Fruit fly (Drosophila melanogaster) whole organism, embryonic: ENCODE measurements around the gene cold.

Source experiments
- BtbVII ChIP-seq: fragments of 200-800 bp; sonication (Bioruptor generic); optimal IDR thresholded peaks from 3 replicates; lab custom pipeline; 2017; ENCODE audit warnings: missing biosample characterization, mild to moderate bottlenecking, missing genetic modification characterization
- CG10462 ChIP-seq: fragments of 200-800 bp; sonication (Bioruptor generic); optimal IDR thresholded peaks from 2 replicates; lab custom pipeline; 2016; ENCODE audit warnings: missing biosample characterization, missing genetic modification characterization
- CG11560 ChIP-seq: fragments of 200-800 bp; sonication (Bioruptor generic); IDR thresholded peaks from 3 replicates; pipeline ENCODE4 v1.3.6; 2022; ENCODE audit warnings: missing biosample characterization, missing genetic modification characterization
- CG11695 ChIP-seq: fragments of 200-800 bp; sonication (Bioruptor generic); IDR thresholded peaks from 3 replicates; pipeline ENCODE4 v1.3.6; 2022; ENCODE audit warnings: missing biosample characterization, missing genetic modification characterization
- CG13894 ChIP-seq: fragments of 200-800 bp; sonication (Bioruptor generic); optimal IDR thresholded peaks from 3 replicates; lab custom pipeline; 2018; ENCODE audit warnings: missing biosample characterization, mild to moderate bottlenecking, missing genetic modification characterization, moderate library complexity
- CG17359 ChIP-seq: fragments of 200-800 bp; sonication (Bioruptor generic); optimal IDR thresholded peaks from 3 replicates; lab custom pipeline; 2018; ENCODE audit warnings: missing biosample characterization, mild to moderate bottlenecking, missing genetic modification characterization, moderate library complexity
- CG17568 ChIP-seq: fragments of 200-800 bp; sonication (Bioruptor generic); optimal IDR thresholded peaks from 2 replicates; lab custom pipeline; 2018; ENCODE audit warnings: missing biosample characterization, mild to moderate bottlenecking, missing genetic modification characterization, moderate library complexity
- CG2678 ChIP-seq: fragments of 200-800 bp; sonication (Bioruptor generic); optimal IDR thresholded peaks from 3 replicates; lab custom pipeline; 2019; ENCODE audit warnings: missing biosample characterization, mild to moderate bottlenecking, missing genetic modification characterization, moderate library complexity
- CG7556 ChIP-seq: fragments of 200-800 bp; sonication (Bioruptor generic); optimal IDR thresholded peaks from 2 replicates; lab custom pipeline; 2017; ENCODE audit warnings: missing biosample characterization, mild to moderate bottlenecking, missing genetic modification characterization
- CG8944 ChIP-seq: fragments of 200-800 bp; sonication (Bioruptor generic); optimal IDR thresholded peaks from 3 replicates; lab custom pipeline; 2016; ENCODE audit warnings: missing biosample characterization, missing genetic modification characterization
- CTCF ChIP-seq: fragments of 200-800 bp; sonication (Bioruptor generic); optimal IDR thresholded peaks from 2 replicates; lab custom pipeline; 2017; ENCODE audit warnings: missing biosample characterization, mild to moderate bottlenecking, missing genetic modification characterization, moderate library complexity
- CrebB ChIP-seq: fragments of 200-800 bp; sonication (Bioruptor generic); optimal IDR thresholded peaks from 3 replicates; lab custom pipeline; 2018; ENCODE audit warnings: missing biosample characterization, mild to moderate bottlenecking, missing genetic modification characterization
- Dll ChIP-seq: fragments of 200-800 bp; sonication (Bioruptor generic); IDR thresholded peaks from 4 replicates; pipeline ENCODE4 v1.3.6; 2022; ENCODE audit warnings: missing biosample characterization, missing genetic modification characterization; ENCODE audit not compliant: partially characterized antibody
- Gug ChIP-seq: fragments of 200-800 bp; sonication (Bioruptor generic); IDR thresholded peaks from 4 replicates; pipeline ENCODE4 v1.3.6; 2022; ENCODE audit warnings: missing biosample characterization, missing genetic modification characterization
- Hmx ChIP-seq: fragments of 200-800 bp; sonication (Bioruptor generic); optimal IDR thresholded peaks from 2 replicates; lab custom pipeline; 2016; ENCODE audit warnings: missing biosample characterization, missing genetic modification characterization
- Meics ChIP-seq: fragments of 200-800 bp; sonication (Bioruptor generic); optimal IDR thresholded peaks from 2 replicates; lab custom pipeline; 2017; ENCODE audit warnings: missing biosample characterization, mild to moderate bottlenecking, missing genetic modification characterization
- NfI ChIP-seq: fragments of 200-800 bp; sonication (Bioruptor generic); optimal IDR thresholded peaks from 3 replicates; lab custom pipeline; 2018; ENCODE audit warnings: missing biosample characterization, mild to moderate bottlenecking, missing genetic modification characterization, moderate library complexity
- Rfx ChIP-seq: fragments of 200-800 bp; sonication (Bioruptor generic); IDR thresholded peaks from 2 replicates; pipeline ENCODE4 v1.3.6; 2022; ENCODE audit warnings: missing biosample characterization, missing genetic modification characterization
- Ssrp ChIP-seq: fragments of 200-800 bp; sonication (Bioruptor generic); optimal IDR thresholded peaks from 2 replicates; lab custom pipeline; 2018; ENCODE audit warnings: missing biosample characterization, mild to moderate bottlenecking, missing genetic modification characterization, moderate library complexity
- Stat92E ChIP-seq, 3 experiments: fragments of >200 bp in 2 of 3; fragments of 200-800 bp in 1 of 3; sonication (Bioruptor generic) in 1 of 3; optimal IDR thresholded peaks; 2 replicates each; lab custom pipeline; 2017 to 2019; ENCODE audit warnings: missing biosample characterization in 3 of 3, missing genetic modification characterization in 3 of 3, mild to moderate bottlenecking in 1 of 3, moderate library complexity in 1 of 3
- Taf1 ChIP-seq: fragments of 200-800 bp; sonication (Bioruptor generic); IDR thresholded peaks from 2 replicates; pipeline ENCODE4 v1.3.6; 2022; ENCODE audit warnings: missing biosample characterization, missing genetic modification characterization
- Trl ChIP-seq, 3 experiments: fragments of >200 bp in 2 of 3; fragments of 200-800 bp in 1 of 3; sonication (Bioruptor generic) in 1 of 3; optimal IDR thresholded peaks; 2 replicates in 1 of 3; 3 replicates in 2 of 3; lab custom pipeline; 2016 to 2017; ENCODE audit warnings: missing biosample characterization in 1 of 3, missing genetic modification characterization in 1 of 3
- cad ChIP-seq: fragments of >200 bp; optimal IDR thresholded peaks from 2 replicates; lab custom pipeline; 2017; ENCODE audit warnings: missing biosample characterization, missing genetic modification characterization
- caup ChIP-seq: fragments of 200-800 bp; sonication (Bioruptor generic); optimal IDR thresholded peaks from 3 replicates; lab custom pipeline; 2017; ENCODE audit warnings: missing biosample characterization, mild to moderate bottlenecking, missing genetic modification characterization, moderate library complexity; ENCODE audit not compliant: severe bottlenecking
- ci ChIP-seq: fragments of 200-800 bp; sonication (Bioruptor generic); IDR thresholded peaks from 3 replicates; pipeline ENCODE4 v1.3.6; 2022; ENCODE audit warnings: missing biosample characterization, missing genetic modification characterization
- disco-r ChIP-seq: fragments of 200-800 bp; sonication (Bioruptor generic); optimal IDR thresholded peaks from 2 replicates; lab custom pipeline; 2016; ENCODE audit warnings: missing biosample characterization, missing genetic modification characterization
- dpn ChIP-seq, 2 experiments: fragments of 200-800 bp; sonication (Bioruptor generic); optimal IDR thresholded peaks; 3 replicates each; lab custom pipeline; 2016; ENCODE audit warnings: missing biosample characterization in 2 of 2, missing genetic modification characterization in 2 of 2
- ems ChIP-seq: fragments of 200-800 bp; sonication (Bioruptor generic); optimal IDR thresholded peaks from 3 replicates; lab custom pipeline; 2016; ENCODE audit warnings: missing biosample characterization, missing genetic modification characterization
- gcm ChIP-seq: fragments of 200-800 bp; sonication (Bioruptor generic); optimal IDR thresholded peaks from 2 replicates; lab custom pipeline; 2019; ENCODE audit warnings: missing biosample characterization, mild to moderate bottlenecking, missing genetic modification characterization, moderate library complexity
- gfzf ChIP-seq: fragments of 200-800 bp; sonication (Bioruptor generic); optimal IDR thresholded peaks from 2 replicates; lab custom pipeline; 2016; ENCODE audit warnings: missing biosample characterization, mild to moderate bottlenecking, missing genetic modification characterization, moderate library complexity
- gro ChIP-seq: fragments of 200-800 bp; sonication (Bioruptor generic); optimal IDR thresholded peaks from 2 replicates; lab custom pipeline; 2016; ENCODE audit warnings: missing biosample characterization, missing genetic modification characterization
- inv ChIP-seq: fragments of 200-800 bp; sonication (Bioruptor generic); IDR thresholded peaks from 2 replicates; pipeline ENCODE4 v1.3.6; 2022; ENCODE audit warnings: missing biosample characterization, missing genetic modification characterization; ENCODE audit not compliant: partially characterized antibody
- lbe ChIP-seq: fragments of 200-800 bp; sonication (Bioruptor generic); optimal IDR thresholded peaks from 2 replicates; lab custom pipeline; 2016; ENCODE audit warnings: missing biosample characterization, mild to moderate bottlenecking, missing genetic modification characterization
- lilli ChIP-seq: fragments of 200-800 bp; sonication (Bioruptor generic); optimal IDR thresholded peaks from 3 replicates; lab custom pipeline; 2016; ENCODE audit warnings: missing biosample characterization, missing genetic modification characterization
- maf-S ChIP-seq: fragments of 200-800 bp; sonication (Bioruptor generic); optimal IDR thresholded peaks from 2 replicates; lab custom pipeline; 2016; ENCODE audit warnings: missing biosample characterization, missing genetic modification characterization
- mirr ChIP-seq: fragments of 200-800 bp; sonication (Bioruptor generic); optimal IDR thresholded peaks from 3 replicates; lab custom pipeline; 2018; ENCODE audit warnings: missing biosample characterization, mild to moderate bottlenecking, missing genetic modification characterization
- mld ChIP-seq: fragments of 200-800 bp; sonication (Bioruptor generic); IDR thresholded peaks from 3 replicates; pipeline ENCODE4 v1.3.6; 2022; ENCODE audit warnings: missing biosample characterization, missing genetic modification characterization; ENCODE audit not compliant: partially characterized antibody
- nerfin-2 ChIP-seq: fragments of 200-800 bp; sonication (Bioruptor generic); IDR thresholded peaks from 2 replicates; pipeline ENCODE4 v1.3.6; 2022; ENCODE audit warnings: missing biosample characterization, missing genetic modification characterization; ENCODE audit not compliant: partially characterized antibody
- pb ChIP-seq: fragments of 200-800 bp; sonication (Bioruptor generic); optimal IDR thresholded peaks from 3 replicates; lab custom pipeline; 2016; ENCODE audit warnings: missing biosample characterization, missing genetic modification characterization
- peb ChIP-seq: fragments of 200-800 bp; sonication (Bioruptor generic); IDR thresholded peaks from 2 replicates; pipeline ENCODE4 v1.3.6; 2022; ENCODE audit warnings: missing biosample characterization, missing genetic modification characterization
- phol ChIP-seq: fragments of 200-800 bp; sonication (Bioruptor generic); optimal IDR thresholded peaks from 3 replicates; lab custom pipeline; 2018; ENCODE audit warnings: missing biosample characterization, mild to moderate bottlenecking, missing genetic modification characterization, moderate library complexity
- pnt ChIP-seq: fragments of 200-800 bp; sonication (Bioruptor generic); optimal IDR thresholded peaks from 3 replicates; lab custom pipeline; 2016; ENCODE audit warnings: missing biosample characterization, missing genetic modification characterization
- pum ChIP-seq: fragments of 200-800 bp; sonication (Bioruptor generic); optimal IDR thresholded peaks from 2 replicates; lab custom pipeline; 2016; ENCODE audit warnings: missing biosample characterization, missing genetic modification characterization
- run ChIP-seq: fragments of 200-800 bp; sonication (Bioruptor generic); optimal IDR thresholded peaks from 3 replicates; lab custom pipeline; 2018; ENCODE audit warnings: missing biosample characterization, mild to moderate bottlenecking, missing genetic modification characterization
- sd ChIP-seq: fragments of 200-800 bp; sonication (Bioruptor generic); optimal IDR thresholded peaks from 3 replicates; lab custom pipeline; 2018; ENCODE audit warnings: missing biosample characterization, mild to moderate bottlenecking, missing genetic modification characterization, moderate library complexity
- sna ChIP-seq: fragments of 200-800 bp; sonication (Bioruptor generic); IDR thresholded peaks from 2 replicates; pipeline ENCODE4 v1.3.6; 2022; ENCODE audit warnings: missing biosample characterization, missing genetic modification characterization; ENCODE audit not compliant: partially characterized antibody
- ssp ChIP-seq: fragments of 200-800 bp; sonication (Bioruptor generic); IDR thresholded peaks from 2 replicates; pipeline ENCODE4 v1.3.6; 2022; ENCODE audit warnings: missing biosample characterization, missing genetic modification characterization
- vvl ChIP-seq: fragments of 200-800 bp; sonication (Bioruptor generic); IDR thresholded peaks from 2 replicates; pipeline ENCODE4 v1.3.6; 2022; ENCODE audit warnings: missing biosample characterization, missing genetic modification characterization
- wek ChIP-seq: fragments of 200-800 bp; sonication (Bioruptor generic); optimal IDR thresholded peaks from 3 replicates; lab custom pipeline; 2018; ENCODE audit warnings: missing biosample characterization, mild to moderate bottlenecking, missing genetic modification characterization, moderate library complexity

Gene cold

dm6 chr2L:549637-550036 lies 24.5 kb upstream of the cold start (continued):
- TF ChIP-seq ssp (GFP tag; lab: Robert Waterston, UW), result no peak
- no peak for TF ChIP-seq CG17359 (tag; lab: Kevin White, UChicago)
- TF ChIP-seq CrebB (tag; lab: Kevin White, UChicago), result no peak
- no peak for TF ChIP-seq lbe (GFP tag; lab: Kevin White, UChicago)
- no peak for TF ChIP-seq run (tag; lab: Kevin White, UChicago)
- no peak for TF ChIP-seq Trl (optimal IDR thresholded peaks at IDR 0.05; lab: Kevin White, UChicago)
- TF ChIP-seq Trl (GFP tag; optimal IDR thresholded peaks at IDR 0.05; lab: Kevin White, UChicago), result no peak
- no peak for TF ChIP-seq gfzf
- no peak for TF ChIP-seq pb
- no peak for TF ChIP-seq Meics (GFP tag; lab: Kevin White, UChicago)
- TF ChIP-seq ems (GFP tag; lab: Kevin White, UChicago), result no peak
- TF ChIP-seq Gug (GFP tag; lab: Robert Waterston, UW), result no peak
- TF ChIP-seq dpn (GFP tag; optimal IDR thresholded peaks at IDR 0.05; lab: Kevin White, UChicago), result no peak
- TF ChIP-seq mld (GFP tag; lab: Robert Waterston, UW), result 0 out of 3 replicates have a peak, but pooled peaks have one; percentile 40
- peak; percentile 36; the same call in 1 of the 2 replicates for TF ChIP-seq inv (GFP tag; lab: Robert Waterston, UW)

dm6 chr2L:552432-552929 lies 21.6 kb upstream of the cold start, which contains the start of gene Ets21C:
TSS of gene Ets21C (minus strand) at chr2L:552923.
- TF ChIP-seq Hmx (GFP tag; lab: Kevin White, UChicago), result no peak
- TF ChIP-seq sd (tag; lab: Kevin White, UChicago), result peak; percentile 83
- TF ChIP-seq CG13894, result peak; percentile 32
- no peak for TF ChIP-seq maf-S (GFP tag; lab: Kevin White, UChicago)
- 0 out of 4 replicates have a peak, but pooled peaks have one; percentile 42 for TF ChIP-seq Dll (GFP tag; lab: Robert Waterston, UW)
- peak; percentile 66 for TF ChIP-seq mirr (GFP tag; lab: Kevin White, UChicago)
- TF ChIP-seq Stat92E (GFP tag; optimal IDR thresholded peaks at IDR 0.05; lab: Kevin White, UChicago), result peak in 1 of 3 experiments; percentile 38
- TF ChIP-seq wek (GFP tag; lab: Kevin White, UChicago), result no peak
- TF ChIP-seq pnt (GFP tag; lab: Kevin White, UChicago), result no peak
- TF ChIP-seq CTCF (GFP tag; lab: Kevin White, UChicago), result no peak
- no peak for TF ChIP-seq CG17568 (GFP tag; lab: Kevin White, UChicago)
- TF ChIP-seq caup (GFP tag; lab: Kevin White, UChicago), result no peak
- TF ChIP-seq CG7556, result no peak
- TF ChIP-seq disco-r (GFP tag; lab: Kevin White, UChicago), result no peak
- no peak for TF ChIP-seq vvl (GFP tag; lab: Robert Waterston, UW)
- 0 out of 2 replicates have a peak, but pooled peaks have one; percentile 25 for TF ChIP-seq sna (GFP tag; lab: Robert Waterston, UW)
- no peak for TF ChIP-seq CG11560 (tag; lab: Robert Waterston, UW)
- no peak for TF ChIP-seq phol (tag; lab: Kevin White, UChicago)
- no peak for TF ChIP-seq nerfin-2 (GFP tag; lab: Robert Waterston, UW)
- no peak for TF ChIP-seq Taf1 (GFP tag; lab: Robert Waterston, UW)
- TF ChIP-seq lilli (GFP tag; lab: Kevin White, UChicago), result no peak
- TF ChIP-seq ci, result peak; percentile 65; the same call in 1 of the 3 replicates
- TF ChIP-seq CG11695 (GFP tag; lab: Robert Waterston, UW), result 0 out of 3 replicates have a peak, but pooled peaks have one; percentile 22
- TF ChIP-seq gro (GFP tag; lab: Kevin White, UChicago), result no peak
- no peak for TF ChIP-seq CG10462
- peak; percentile 90 for TF ChIP-seq BtbVII (GFP tag; lab: Kevin White, UChicago)
- TF ChIP-seq CG8944 (GFP tag; lab: Kevin White, UChicago), result no peak
- no peak for TF ChIP-seq peb
- TF ChIP-seq pum (GFP tag; lab: Kevin White, UChicago), result no peak
- no peak for TF ChIP-seq Ssrp (tag; lab: Kevin White, UChicago)
- no peak for TF ChIP-seq gcm (GFP tag; lab: Kevin White, UChicago)
- TF ChIP-seq cad (GFP tag; lab: Kevin White, UChicago), result no peak
- no peak for TF ChIP-seq NfI (GFP tag; lab: Kevin White, UChicago)
- TF ChIP-seq Rfx (GFP tag; lab: Robert Waterston, UW), result no peak
- TF ChIP-seq CG2678 (tag; lab: Kevin White, UChicago), result no peak
